Fruit fly (Drosophila melanogaster): ENCODE results near the gene crp.

DNA sequence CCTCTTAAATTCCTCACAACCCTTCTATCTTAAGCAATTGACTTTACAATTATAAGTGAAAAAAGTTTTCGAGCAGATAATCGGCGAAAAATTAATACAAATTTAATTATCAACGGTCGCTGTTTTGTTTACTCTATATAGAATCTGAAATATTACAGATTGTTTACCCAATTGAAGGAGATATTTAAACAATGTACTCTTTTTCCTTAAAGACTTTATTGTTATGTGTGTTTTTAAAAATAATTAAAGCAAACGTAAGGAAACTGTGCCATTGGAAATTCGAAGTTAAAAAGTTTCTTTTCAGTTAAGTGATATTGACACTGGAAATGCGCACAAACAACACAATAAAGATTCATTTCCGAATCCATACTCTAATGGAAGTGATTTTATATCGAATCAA, 45.9 kb downstream of the crp start, which contains the start of gene CG42818:
- TF ChIP-seq Abd-B (GFP tag; optimal IDR thresholded peaks at IDR 0.05): no peak
- TF ChIP-seq psq (GFP tag; optimal IDR thresholded peaks at IDR 0.05): no peak
- no peak for TF ChIP-seq Vsx2 (GFP tag; optimal IDR thresholded peaks at IDR 0.05; ENCODE audit: partially characterized antibody)
- no peak for TF ChIP-seq Rel (GFP tag; optimal IDR thresholded peaks at IDR 0.05)
- no peak for TF ChIP-seq Rel (tag; optimal IDR thresholded peaks at IDR 0.05)
- no peak for TF ChIP-seq fru (GFP tag; optimal IDR thresholded peaks at IDR 0.05)
- no peak for TF ChIP-seq Dif (GFP tag; optimal IDR thresholded peaks at IDR 0.05; ENCODE audit: partially characterized antibody)
- TF ChIP-seq Dfd (GFP tag; optimal IDR thresholded peaks at IDR 0.05): no peak
- TF ChIP-seq Sp1 (GFP tag; optimal IDR thresholded peaks at IDR 0.05): no peak
- no peak for TF ChIP-seq pan (optimal IDR thresholded peaks at IDR 0.05)
- no peak for TF ChIP-seq Hr83 (GFP tag; optimal IDR thresholded peaks at IDR 0.05; ENCODE audit: poor library complexity, severe bottlenecking)
- TF ChIP-seq Hnf4 (GFP tag; optimal IDR thresholded peaks at IDR 0.05): no peak
- no peak for TF ChIP-seq brk (GFP tag; optimal IDR thresholded peaks at IDR 0.05)
- TF ChIP-seq h (GFP tag; optimal IDR thresholded peaks at IDR 0.05): no peak

Measured in whole organism, wandering third instar larva.